Worm (Caenorhabditis elegans): ENCODE data around the gene hrpu-2.

- peak; percentile 87 for TF ChIP-seq R02D3.7 (tag; optimal IDR thresholded peaks at IDR 0.05)
- peak; percentile 62 for TF ChIP-seq sea-2 (GFP tag; optimal IDR thresholded peaks at IDR 0.05)
- TF ChIP-seq ama-1 (optimal IDR thresholded peaks at IDR 0.05) = peak; percentile 71
- peak in 1 of 3 experiments; percentile 70 for TF ChIP-seq elt-3 (tag; optimal IDR thresholded peaks at IDR 0.05)
- TF ChIP-seq aly-2 (tag; optimal IDR thresholded peaks at IDR 0.05) = no peak
- TF ChIP-seq snpc-4 (tag; optimal IDR thresholded peaks at IDR 0.05) = peak; percentile 6
- TF ChIP-seq fkh-10 (GFP tag; optimal IDR thresholded peaks at IDR 0.05) = peak; percentile 79
- TF ChIP-seq zag-1 (tag; optimal IDR thresholded peaks at IDR 0.05) = peak; percentile 74
- no peak for TF ChIP-seq fos-1 (tag; optimal IDR thresholded peaks at IDR 0.05)
- peak; percentile 71 for TF ChIP-seq unc-62 (GFP tag; optimal IDR thresholded peaks at IDR 0.05)
Observed at ce11 chrIV:2219334-2219755, 41.6 kb downstream of the hrpu-2 start.
